Fruit fly (Drosophila melanogaster) whole organism, embryonic: ENCODE data around the gene Rlb1.
A peak's percentile ranks its signal among the peaks of the same experiment; 100 is the strongest.

Source experiments
- CG10959 ChIP-seq: fragments of 200-800 bp; sonication (Bioruptor generic); IDR thresholded peaks from 2 replicates; pipeline ENCODE4 v1.3.6; 2022; ENCODE audit warnings: missing biosample characterization, missing genetic modification characterization
- CG11723 ChIP-seq: fragments of 200-800 bp; sonication (Bioruptor generic); optimal IDR thresholded peaks from 2 replicates; lab custom pipeline; 2017; ENCODE audit warnings: missing biosample characterization, mild to moderate bottlenecking, missing genetic modification characterization
- CG12299 ChIP-seq: fragments of 200-800 bp; sonication (Bioruptor generic); optimal IDR thresholded peaks from 2 replicates; lab custom pipeline; 2018; ENCODE audit warnings: missing biosample characterization, mild to moderate bottlenecking, missing genetic modification characterization
- CG12769 ChIP-seq: fragments of 200-800 bp; sonication (Bioruptor generic); optimal IDR thresholded peaks from 2 replicates; lab custom pipeline; 2019; ENCODE audit warnings: missing biosample characterization, mild to moderate bottlenecking, missing genetic modification characterization, moderate library complexity
- CG2120 ChIP-seq: fragments of 200-800 bp; sonication (Bioruptor generic); optimal IDR thresholded peaks from 3 replicates; lab custom pipeline; 2016; ENCODE audit warnings: missing biosample characterization, missing genetic modification characterization
- exex ChIP-seq: fragments of 200-800 bp; sonication (Bioruptor generic); optimal IDR thresholded peaks from 4 replicates; lab custom pipeline; 2018; ENCODE audit warnings: missing biosample characterization, mild to moderate bottlenecking, missing genetic modification characterization, moderate library complexity
- h ChIP-seq: fragments of >200 bp; optimal IDR thresholded peaks from 2 replicates; lab custom pipeline; 2017
- nom ChIP-seq: fragments of 200-800 bp; sonication (Bioruptor generic); optimal IDR thresholded peaks from 2 replicates; lab custom pipeline; 2017; ENCODE audit warnings: missing biosample characterization, missing genetic modification characterization, mild to moderate bottlenecking, moderate library complexity, missing genetic modification reagents

- TF ChIP-seq CG11723 (GFP tag; lab: Kevin White, UChicago) (peak; percentile 96), CG2120 (GFP tag; lab: Kevin White, UChicago) (peak; percentile 97), CG10959 (GFP tag; lab: Robert Waterston, UW) (peak; percentile 47), h (no peak), nom (GFP tag; lab: Kevin White, UChicago) (peak; percentile 87), exex (tag; lab: Kevin White, UChicago) (peak; percentile 44), CG12769 (peak; percentile 89), CG12299 (tag; lab: Kevin White, UChicago) (peak; percentile 93)
These were observed 20.3 kb downstream of the Rlb1 start for dm6 chr3R:9533181-9534124.
